Worm (Caenorhabditis elegans) whole organism, L4 larva: ENCODE measurements around the gene srsx-5.

Source experiments
- egl-27 ChIP-seq: sonication (generic microtip); optimal IDR thresholded peaks from 3 replicates; lab custom pipeline; 2017; ENCODE audit warnings: missing biosample characterization, missing genetic modification reagents, missing genetic modification characterization
- mdl-1 ChIP-seq, 2 experiments: fragments of 150-350 bp in 1 of 2; sonication (generic microtip) in 1 of 2; optimal IDR thresholded peaks; 2 replicates each; lab custom pipeline; 2014 to 2017; ENCODE audit warnings: missing biosample characterization in 2 of 2, missing genetic modification characterization in 2 of 2
- nhr-28 ChIP-seq: fragments of 150-350 bp; optimal IDR thresholded peaks from 2 replicates; lab custom pipeline; 2014; ENCODE audit warnings: missing biosample characterization, missing genetic modification characterization
- pqm-1 ChIP-seq: sonication (generic microtip); optimal IDR thresholded peaks from 2 replicates; lab custom pipeline; 2017; ENCODE audit warnings: missing biosample characterization, missing genetic modification characterization
- sdz-12 ChIP-seq: fragments of 200-800 bp; sonication (Bioruptor generic); optimal IDR thresholded peaks from 2 replicates; lab custom pipeline; 2018; ENCODE audit warnings: mild to moderate bottlenecking, missing genetic modification characterization, missing compliant biosample characterization
- unc-39 ChIP-seq: sonication (generic microtip); optimal IDR thresholded peaks from 2 replicates; lab custom pipeline; 2017; ENCODE audit warnings: missing biosample characterization, missing genetic modification characterization

DNA sequence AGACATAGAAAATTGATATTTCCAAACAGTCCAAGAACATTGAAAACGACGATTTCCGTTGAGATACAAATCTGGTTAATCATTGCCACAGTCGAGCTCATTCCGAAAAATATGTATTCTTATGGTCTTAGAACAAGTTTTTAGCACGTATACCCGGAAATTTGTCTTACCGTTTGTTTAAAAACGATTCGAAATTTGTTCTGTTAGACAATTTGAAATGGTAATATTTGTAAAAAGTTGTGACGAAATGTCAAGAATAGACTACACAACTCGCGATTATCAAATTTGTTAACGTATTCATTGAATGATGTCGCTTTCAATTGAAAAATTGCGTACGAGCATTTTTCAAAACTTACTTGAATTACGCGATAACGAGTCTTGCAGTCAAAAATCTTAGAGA lies 8.4 kb downstream of the srsx-5 start, which contains the start of gene srsx-3:
- TF ChIP-seq egl-27 (tag; lab: Kevin White, UChicago) = no peak
- TF ChIP-seq unc-39 = no peak
- TF ChIP-seq sdz-12 = no peak
- no peak for TF ChIP-seq mdl-1 (tag; optimal IDR thresholded peaks at IDR 0.05; lab: Kevin White, UChicago)
- no peak for TF ChIP-seq nhr-28 (tag; lab: Kevin White, UChicago)
- no peak for TF ChIP-seq pqm-1 (tag; lab: Kevin White, UChicago)
